Worm (Caenorhabditis elegans): ENCODE data around the gene Y42H9B.3.

Y42H9B.3 gene

ce11 chrIV:7967006-7967405 lies 45.2 kb downstream of the Y42H9B.3 start, which contains the start of gene F57H12.5:
F57H12.5 (plus strand) TSS chrIV:7967306.
- TF ChIP-seq W03F9.2 (tag; optimal IDR thresholded peaks at IDR 0.05) = no peak
- no peak for TF ChIP-seq him-1 (tag; optimal IDR thresholded peaks at IDR 0.05)
- no peak for TF ChIP-seq dao-5 (tag; optimal IDR thresholded peaks at IDR 0.05)

- no peak for TF ChIP-seq dao-5 (tag; optimal IDR thresholded peaks at IDR 0.05)
- no peak for TF ChIP-seq him-1 (tag; optimal IDR thresholded peaks at IDR 0.05)
- no peak for TF ChIP-seq W03F9.2 (tag; optimal IDR thresholded peaks at IDR 0.05)
Measured at ce11 chrIV:7961889-7962342, 50.3 kb downstream of the Y42H9B.3 start.
